Worm (Caenorhabditis elegans) whole organism, young adult: ENCODE measurements around the gene tbcb-1.
A peak's percentile ranks its signal among the peaks of the same experiment; 100 is the strongest.

ENCODE experiments used
- B0261.1 ChIP-seq: sonication (generic microtip); optimal IDR thresholded peaks from 2 replicates; lab custom pipeline; 2016; ENCODE audit warnings: mild to moderate bottlenecking, missing genetic modification characterization, moderate library complexity, missing compliant biosample characterization
- B0336.3 ChIP-seq: fragments of 200-800 bp; sonication (Bioruptor generic); IDR thresholded peaks from 2 replicates; pipeline ENCODE4 v1.3.6; 2022; ENCODE audit warnings: missing genetic modification characterization, missing compliant biosample characterization
- C17E4.6 ChIP-seq: fragments of 200-800 bp; sonication (Bioruptor generic); IDR thresholded peaks from 2 replicates; pipeline ENCODE4 v1.3.6; 2022; ENCODE audit warnings: missing genetic modification reagents, missing genetic modification characterization, missing compliant biosample characterization
- D2030.7 ChIP-seq: fragments of 200-800 bp; sonication (Bioruptor generic); IDR thresholded peaks from 2 replicates; pipeline ENCODE4 v1.3.6; 2022; ENCODE audit warnings: missing genetic modification reagents, missing genetic modification characterization, missing compliant biosample characterization
- F23B12.7 ChIP-seq: sonication (generic microtip); optimal IDR thresholded peaks from 2 replicates; lab custom pipeline; 2017; ENCODE audit warnings: missing genetic modification characterization, mild to moderate bottlenecking, missing compliant biosample characterization, antibody characterized with exemption, moderate library complexity; ENCODE audit not compliant: insufficient read depth
- F33H1.4 ChIP-seq: fragments of 200-800 bp; sonication (Bioruptor generic); IDR thresholded peaks from 2 replicates; pipeline ENCODE4 v1.3.6; 2022; ENCODE audit warnings: missing genetic modification reagents, missing genetic modification characterization, missing compliant biosample characterization
- K11D2.4 ChIP-seq: fragments of 200-800 bp; sonication (Bioruptor generic); IDR thresholded peaks from 2 replicates; pipeline ENCODE4 v1.3.6; 2022; ENCODE audit warnings: missing genetic modification reagents, missing genetic modification characterization, missing compliant biosample characterization
- T26A5.8 ChIP-seq: sonication (generic microtip); optimal IDR thresholded peaks from 2 replicates; lab custom pipeline; 2016; ENCODE audit warnings: missing genetic modification characterization, missing compliant biosample characterization
- Y53F4B.3 ChIP-seq: fragments of 200-800 bp; sonication (Bioruptor generic); IDR thresholded peaks from 2 replicates; pipeline ENCODE4 v1.3.6; 2022; ENCODE audit warnings: missing genetic modification reagents, missing genetic modification characterization, missing compliant biosample characterization
- ama-1 ChIP-seq, 3 experiments: fragments of 150-350 bp in 1 of 3; sonication (generic microtip) in 2 of 3; optimal IDR thresholded peaks; 2 replicates each; lab custom pipeline; 2014 to 2018; ENCODE audit warnings: missing biosample characterization in 2 of 3, missing genetic modification characterization in 2 of 3, missing genetic modification reagents in 2 of 3
- attf-5 ChIP-seq: fragments of 200-800 bp; sonication (Bioruptor generic); optimal IDR thresholded peaks from 2 replicates; lab custom pipeline; 2018; ENCODE audit warnings: mild to moderate bottlenecking, missing genetic modification characterization, missing compliant biosample characterization
- attf-6 ChIP-seq: fragments of 200-800 bp; sonication (Bioruptor generic); IDR thresholded peaks from 2 replicates; pipeline ENCODE4 v1.3.6; 2022; ENCODE audit warnings: missing genetic modification reagents, missing genetic modification characterization, missing compliant biosample characterization
- bed-1 ChIP-seq: fragments of 200-800 bp; sonication (Bioruptor generic); IDR thresholded peaks from 2 replicates; pipeline ENCODE4 v1.3.6; 2022; ENCODE audit warnings: missing genetic modification reagents, missing genetic modification characterization, missing compliant biosample characterization
- ccch-3 ChIP-seq: fragments of 200-800 bp; sonication (Bioruptor generic); optimal IDR thresholded peaks from 2 replicates; lab custom pipeline; 2018; ENCODE audit warnings: mild to moderate bottlenecking, missing genetic modification characterization, missing compliant biosample characterization
- cebp-1 ChIP-seq, 2 experiments: fragments of 200-800 bp in 1 of 2; sonication (Bioruptor generic) in 1 of 2; sonication (generic microtip) in 1 of 2; IDR thresholded peaks in 1 of 2; optimal IDR thresholded peaks in 1 of 2; 2 replicates each; pipeline versions ENCODE4 v1.3.6 to Lab custom; 2017 to 2022; ENCODE audit warnings: missing compliant biosample characterization in 2 of 2, missing genetic modification characterization in 2 of 2, mild to moderate bottlenecking in 1 of 2, missing genetic modification reagents in 1 of 2, moderate library complexity in 1 of 2
- ceh-100 ChIP-seq: fragments of 200-800 bp; sonication (Bioruptor generic); IDR thresholded peaks from 2 replicates; pipeline ENCODE4 v1.3.6; 2022; ENCODE audit warnings: missing genetic modification reagents, missing genetic modification characterization, missing compliant biosample characterization
- ceh-58 ChIP-seq: fragments of 200-800 bp; sonication (Bioruptor generic); IDR thresholded peaks from 2 replicates; pipeline ENCODE4 v1.3.6; 2022; ENCODE audit warnings: missing genetic modification characterization, missing compliant biosample characterization
- egl-44 ChIP-seq: fragments of 200-800 bp; sonication (Bioruptor generic); IDR thresholded peaks from 2 replicates; pipeline ENCODE4 v1.3.6; 2022; ENCODE audit warnings: missing genetic modification reagents, missing genetic modification characterization, missing compliant biosample characterization
- egrh-3 ChIP-seq: fragments of 200-800 bp; sonication (Bioruptor generic); IDR thresholded peaks from 2 replicates; pipeline ENCODE4 v1.3.6; 2022; ENCODE audit warnings: missing genetic modification reagents, missing genetic modification characterization, missing compliant biosample characterization
- gei-17 ChIP-seq: fragments of 200-800 bp; sonication (Bioruptor generic); optimal IDR thresholded peaks from 2 replicates; lab custom pipeline; 2018; ENCODE audit warnings: mild to moderate bottlenecking, missing genetic modification characterization, missing compliant biosample characterization
- him-1 ChIP-seq: sonication (generic microtip); optimal IDR thresholded peaks from 2 replicates; lab custom pipeline; 2016; ENCODE audit warnings: missing genotype, missing genetic modification reagents, missing genetic modification characterization, missing compliant biosample characterization
- hlh-26 ChIP-seq: fragments of 200-800 bp; sonication (Bioruptor generic); conservative IDR thresholded peaks from 2 replicates; pipeline ENCODE4 v1.3.6; 2022; ENCODE audit warnings: missing genetic modification reagents, missing genetic modification characterization, missing compliant biosample characterization
- hmg-1.2 ChIP-seq: fragments of 200-800 bp; sonication (Bioruptor generic); IDR thresholded peaks from 2 replicates; pipeline ENCODE4 v1.3.6; 2022; ENCODE audit warnings: missing genetic modification reagents, missing genetic modification characterization, missing compliant biosample characterization
- hmg-20 ChIP-seq: fragments of 200-800 bp; sonication (Bioruptor generic); IDR thresholded peaks from 2 replicates; pipeline ENCODE4 v1.3.6; 2022; ENCODE audit warnings: missing genetic modification reagents, missing genetic modification characterization, missing compliant biosample characterization
- lin-26 ChIP-seq: fragments of 200-800 bp; sonication (Bioruptor generic); IDR thresholded peaks from 2 replicates; pipeline ENCODE4 v1.3.6; 2022; ENCODE audit warnings: missing genetic modification reagents, missing genetic modification characterization, missing compliant biosample characterization
- lsl-1 ChIP-seq: fragments of 200-800 bp; sonication (Bioruptor generic); optimal IDR thresholded peaks from 2 replicates; lab custom pipeline; 2018; ENCODE audit warnings: mild to moderate bottlenecking, missing genetic modification characterization, moderate library complexity, missing compliant biosample characterization
- lsy-27 ChIP-seq: sonication (generic microtip); optimal IDR thresholded peaks from 2 replicates; lab custom pipeline; 2017; ENCODE audit warnings: missing genetic modification characterization, mild to moderate bottlenecking, missing compliant biosample characterization, antibody characterized with exemption, missing genotype, borderline replicate concordance; ENCODE audit not compliant: insufficient read depth
- nhr-80 ChIP-seq: sonication (generic microtip); optimal IDR thresholded peaks from 2 replicates; lab custom pipeline; 2016; ENCODE audit warnings: missing genetic modification characterization, missing compliant biosample characterization
- rpc-1 ChIP-seq, 2 experiments: fragments of 150-350 bp in 1 of 2; sonication (generic microtip) in 1 of 2; optimal IDR thresholded peaks; 2 replicates each; lab custom pipeline; 2014 to 2018; ENCODE audit warnings: missing biosample characterization in 1 of 2, missing genetic modification characterization in 1 of 2, missing genetic modification reagents in 1 of 2, missing genotype in 1 of 2
- somi-1 ChIP-seq: fragments of 200-800 bp; sonication (Bioruptor generic); optimal IDR thresholded peaks from 2 replicates; lab custom pipeline; 2018; ENCODE audit warnings: mild to moderate bottlenecking, missing genetic modification characterization, missing compliant biosample characterization
- tbx-9 ChIP-seq: sonication (generic microtip); optimal IDR thresholded peaks from 2 replicates; lab custom pipeline; 2016; ENCODE audit warnings: borderline replicate concordance, missing genetic modification characterization, inconsistent platforms, missing compliant biosample characterization
- unc-62 ChIP-seq: fragments of 150-350 bp; optimal IDR thresholded peaks from 2 replicates; lab custom pipeline; 2014; ENCODE audit warnings: missing biosample characterization, missing genetic modification reagents, missing genetic modification characterization
- xnd-1 ChIP-seq: sonication (generic microtip); optimal IDR thresholded peaks from 2 replicates; lab custom pipeline; 2016; ENCODE audit warnings: missing genotype, missing genetic modification reagents, missing genetic modification characterization, missing compliant biosample characterization
- ztf-25 ChIP-seq: fragments of 200-800 bp; sonication (Bioruptor generic); IDR thresholded peaks from 2 replicates; pipeline ENCODE4 v1.3.6; 2022; ENCODE audit warnings: missing genetic modification reagents, missing genetic modification characterization, missing compliant biosample characterization
- ztf-26 ChIP-seq: sonication (generic microtip); optimal IDR thresholded peaks from 2 replicates; lab custom pipeline; 2017; ENCODE audit warnings: missing genetic modification characterization, missing compliant biosample characterization

The tbcb-1 gene

ce11 chrV:13600882-13601281 is 9.0 kb downstream of the tbcb-1 start, which contains the start of gene rdy-2:
Gene rdy-2 (minus strand): TSS chrV:13600982.
- TF ChIP-seq egrh-3 (GFP tag; lab: Robert Waterston, UW) (no peak), ztf-25 (GFP tag; lab: Robert Waterston, UW) (no peak), bed-1 (GFP tag; lab: Robert Waterston, UW) (no peak), C17E4.6 (no peak), rpc-1 (optimal IDR thresholded peaks at IDR 0.05; lab: Kevin White, UChicago) (no peak), rpc-1 (tag; optimal IDR thresholded peaks at IDR 0.05; lab: Kevin White, UChicago) (no peak), attf-6 (GFP tag; lab: Robert Waterston, UW) (no peak), ceh-58 (GFP tag; lab: Robert Waterston, UW) (no peak), B0261.1 (tag; lab: Kevin White, UChicago) (no peak), attf-5 (GFP tag; lab: Kevin White, UChicago) (no peak)

- TF ChIP-seq egl-44 (GFP tag; lab: Robert Waterston, UW) = no peak
- no peak for TF ChIP-seq nhr-80 (tag; lab: Kevin White, UChicago)
- TF ChIP-seq attf-5 (GFP tag; lab: Kevin White, UChicago) = no peak
- no peak for TF ChIP-seq hlh-26 (GFP tag; lab: Robert Waterston, UW)
- TF ChIP-seq lsl-1 (GFP tag; lab: Kevin White, UChicago) = no peak
- no peak for TF ChIP-seq cebp-1 (GFP tag; IDR thresholded peaks at IDR 0.05; lab: Robert Waterston, UW)
- no peak for TF ChIP-seq cebp-1 (tag; optimal IDR thresholded peaks at IDR 0.05; lab: Kevin White, UChicago)
- no peak for TF ChIP-seq D2030.7 (GFP tag; lab: Robert Waterston, UW)
- TF ChIP-seq ztf-26 (tag; lab: Kevin White, UChicago) = no peak
Observed at ce11 chrV:13606651-13607242, 14.8 kb downstream of the tbcb-1 start, which contains the start of gene fmo-4. Gene fmo-4 (minus strand): TSS chrV:13606701.

- TF ChIP-seq somi-1 (GFP tag; lab: Kevin White, UChicago) (peak; percentile 30), ccch-3 (GFP tag; lab: Kevin White, UChicago) (no peak)
Observed at ce11 chrV:13608486-13608885, 16.6 kb downstream of the tbcb-1 start.

- TF ChIP-seq hmg-1.2 = peak; percentile 63
- no peak for TF ChIP-seq tbx-9 (tag; lab: Kevin White, UChicago)
- no peak for TF ChIP-seq K11D2.4
Observed at ce11 chrV:13609806-13610205, 17.9 kb downstream of the tbcb-1 start.

ce11 chrV:13611782-13612181 is 19.9 kb downstream of the tbcb-1 start, which contains the start of gene spig-9:
Gene spig-9 (minus strand): TSS chrV:13611882.
- no peak for TF ChIP-seq F33H1.4 (GFP tag; lab: Robert Waterston, UW)
- TF ChIP-seq ama-1 (optimal IDR thresholded peaks at IDR 0.05; lab: Kevin White, UChicago) = no peak
- no peak for TF ChIP-seq ama-1 (GFP tag; optimal IDR thresholded peaks at IDR 0.05; lab: Kevin White, UChicago)
- no peak for TF ChIP-seq F23B12.7 (tag; lab: Kevin White, UChicago)
- no peak for TF ChIP-seq xnd-1 (tag; lab: Kevin White, UChicago)
- no peak for TF ChIP-seq gei-17 (GFP tag; lab: Kevin White, UChicago)
- no peak for TF ChIP-seq ccch-3 (GFP tag; lab: Kevin White, UChicago)
- no peak for TF ChIP-seq ceh-58 (GFP tag; lab: Robert Waterston, UW)
- no peak for TF ChIP-seq T26A5.8 (tag; lab: Kevin White, UChicago)
- no peak for TF ChIP-seq ceh-100 (GFP tag; lab: Robert Waterston, UW)
- no peak for TF ChIP-seq unc-62 (GFP tag; lab: Kevin White, UChicago)
- no peak for TF ChIP-seq lin-26
- TF ChIP-seq lsy-27 (tag; lab: Kevin White, UChicago) = no peak
- TF ChIP-seq ztf-26 (tag; lab: Kevin White, UChicago) = no peak
- no peak for TF ChIP-seq B0336.3 (GFP tag; lab: Robert Waterston, UW)
- TF ChIP-seq attf-6 (GFP tag; lab: Robert Waterston, UW) = no peak
- no peak for TF ChIP-seq rpc-1 (optimal IDR thresholded peaks at IDR 0.05; lab: Kevin White, UChicago)
- no peak for TF ChIP-seq rpc-1 (tag; optimal IDR thresholded peaks at IDR 0.05; lab: Kevin White, UChicago)
- TF ChIP-seq Y53F4B.3 (GFP tag; lab: Robert Waterston, UW) = no peak
- no peak for TF ChIP-seq hmg-20 (GFP tag; lab: Robert Waterston, UW)
- no peak for TF ChIP-seq him-1 (tag; lab: Kevin White, UChicago)
